Worm (Caenorhabditis elegans): ENCODE data around the gene C50D2.6.

The C50D2.6 gene

ce11 chrII:60049-60448 lies 24.2 kb upstream of the C50D2.6 start:
- TF ChIP-seq nhr-12 (tag; optimal IDR thresholded peaks at IDR 0.05) = no peak
- TF ChIP-seq ztf-11 (tag; optimal IDR thresholded peaks at IDR 0.05) = no peak
- no peak for TF ChIP-seq M03D4.4 (tag; optimal IDR thresholded peaks at IDR 0.05)
- TF ChIP-seq snpc-4 (tag; optimal IDR thresholded peaks at IDR 0.05) = no peak
- no peak for TF ChIP-seq drap-1 (GFP tag; optimal IDR thresholded peaks at IDR 0.05)
- no peak for TF ChIP-seq nhr-237 (tag; optimal IDR thresholded peaks at IDR 0.05)
- TF ChIP-seq blmp-1 (tag; optimal IDR thresholded peaks at IDR 0.05) = no peak
- no peak for TF ChIP-seq ham-2 (GFP tag; optimal IDR thresholded peaks at IDR 0.05)
- TF ChIP-seq pha-4 (tag; optimal IDR thresholded peaks at IDR 0.05) = no peak
- no peak for TF ChIP-seq ceh-83 (GFP tag; optimal IDR thresholded peaks at IDR 0.05)
- TF ChIP-seq unc-62 (GFP tag; optimal IDR thresholded peaks at IDR 0.05) = no peak
- TF ChIP-seq sptf-1 (tag; optimal IDR thresholded peaks at IDR 0.05) = no peak
- no peak for TF ChIP-seq flh-1 (GFP tag; optimal IDR thresholded peaks at IDR 0.05)
- TF ChIP-seq lsy-2 (tag; optimal IDR thresholded peaks at IDR 0.05) = no peak
- no peak for TF ChIP-seq nhr-2 (tag; optimal IDR thresholded peaks at IDR 0.05)
- no peak for TF ChIP-seq mab-5 (tag; optimal IDR thresholded peaks at IDR 0.05)

- TF ChIP-seq drap-1 (GFP tag; optimal IDR thresholded peaks at IDR 0.05) (no peak), flh-1 (GFP tag; optimal IDR thresholded peaks at IDR 0.05) (no peak), elt-3 (tag; optimal IDR thresholded peaks at IDR 0.05) (no peak), blmp-1 (tag; optimal IDR thresholded peaks at IDR 0.05) (no peak), ceh-43 (GFP tag; optimal IDR thresholded peaks at IDR 0.05) (no peak), bed-3 (GFP tag; optimal IDR thresholded peaks at IDR 0.05) (no peak), nhr-237 (tag; optimal IDR thresholded peaks at IDR 0.05) (no peak), ztf-11 (tag; optimal IDR thresholded peaks at IDR 0.05) (no peak), ham-2 (GFP tag; optimal IDR thresholded peaks at IDR 0.05) (no peak), zip-8 (tag; optimal IDR thresholded peaks at IDR 0.05) (no peak), tbx-8 (GFP tag; optimal IDR thresholded peaks at IDR 0.05) (no peak), lin-13 (tag; optimal IDR thresholded peaks at IDR 0.05) (no peak)
These were observed 23.2 kb upstream of the C50D2.6 start, which contains the start of gene C23H3.2 for ce11 chrII:61013-61412. Gene C23H3.2 (plus strand): TSS chrII:61313.

ce11 chrII:65484-65883 lies 18.8 kb upstream of the C50D2.6 start:
- TF ChIP-seq lin-13 (tag; optimal IDR thresholded peaks at IDR 0.05) (no peak), bed-3 (GFP tag; optimal IDR thresholded peaks at IDR 0.05) (no peak), sptf-1 (tag; optimal IDR thresholded peaks at IDR 0.05) (no peak), mep-1 (tag; optimal IDR thresholded peaks at IDR 0.05) (no peak), mab-5 (tag; optimal IDR thresholded peaks at IDR 0.05) (no peak), nhr-76 (tag; optimal IDR thresholded peaks at IDR 0.05) (no peak), tbx-8 (GFP tag; optimal IDR thresholded peaks at IDR 0.05) (no peak), unc-39 (tag; optimal IDR thresholded peaks at IDR 0.05) (no peak), drap-1 (GFP tag; optimal IDR thresholded peaks at IDR 0.05) (no peak), ceh-43 (GFP tag; optimal IDR thresholded peaks at IDR 0.05) (no peak), unc-62 (GFP tag; optimal IDR thresholded peaks at IDR 0.05) (no peak), ces-1 (GFP tag; optimal IDR thresholded peaks at IDR 0.05) (no peak), nhr-28 (tag; optimal IDR thresholded peaks at IDR 0.05) (no peak), flh-1 (GFP tag; optimal IDR thresholded peaks at IDR 0.05) (no peak), sem-2 (GFP tag; optimal IDR thresholded peaks at IDR 0.05) (no peak), nhr-237 (tag; optimal IDR thresholded peaks at IDR 0.05) (no peak), elt-1 (tag; optimal IDR thresholded peaks at IDR 0.05; ENCODE audit: borderline replicate concordance, insufficient read depth) (no peak)

- TF ChIP-seq nhr-237 (tag; optimal IDR thresholded peaks at IDR 0.05) = peak; percentile 50
- peak; percentile 65 for TF ChIP-seq cnd-1 (tag; optimal IDR thresholded peaks at IDR 0.05)
- peak; percentile 20 for TF ChIP-seq unc-62 (GFP tag; optimal IDR thresholded peaks at IDR 0.05)
- peak; percentile 72 for TF ChIP-seq mls-2 (tag; optimal IDR thresholded peaks at IDR 0.05)
- no peak for TF ChIP-seq M03D4.4 (tag; optimal IDR thresholded peaks at IDR 0.05)
- TF ChIP-seq ham-2 (GFP tag; optimal IDR thresholded peaks at IDR 0.05) = peak; percentile 91
- TF ChIP-seq ces-1 (GFP tag; optimal IDR thresholded peaks at IDR 0.05) = peak; percentile 16
- TF ChIP-seq lin-32 (GFP tag; optimal IDR thresholded peaks at IDR 0.05) = no peak
- peak; percentile 47 for TF ChIP-seq drap-1 (GFP tag; optimal IDR thresholded peaks at IDR 0.05)
- TF ChIP-seq sem-2 (GFP tag; optimal IDR thresholded peaks at IDR 0.05) = no peak
- peak; percentile 60 for TF ChIP-seq elt-3 (tag; optimal IDR thresholded peaks at IDR 0.05)
- peak; percentile 64 for TF ChIP-seq mep-1 (tag; optimal IDR thresholded peaks at IDR 0.05)
- TF ChIP-seq blmp-1 (tag; optimal IDR thresholded peaks at IDR 0.05) = peak; percentile 38
- TF ChIP-seq pha-4 (tag; optimal IDR thresholded peaks at IDR 0.05) = peak; percentile 82
- TF ChIP-seq bed-3 (GFP tag; optimal IDR thresholded peaks at IDR 0.05) = no peak
- peak; percentile 75 for TF ChIP-seq nhr-2 (tag; optimal IDR thresholded peaks at IDR 0.05)
- peak; percentile 17 for TF ChIP-seq lin-13 (tag; optimal IDR thresholded peaks at IDR 0.05)
- TF ChIP-seq ceh-83 (GFP tag; optimal IDR thresholded peaks at IDR 0.05) = no peak
- peak; percentile 35 for TF ChIP-seq hlh-1 (tag; optimal IDR thresholded peaks at IDR 0.05)
- no peak for TF ChIP-seq nhr-76 (tag; optimal IDR thresholded peaks at IDR 0.05)
- peak; percentile 78 for TF ChIP-seq unc-120 (tag; optimal IDR thresholded peaks at IDR 0.05; ENCODE audit: poor library complexity, severe bottlenecking)
- no peak for TF ChIP-seq elt-1 (tag; optimal IDR thresholded peaks at IDR 0.05; ENCODE audit: borderline replicate concordance, insufficient read depth)
- no peak for TF ChIP-seq unc-39 (tag; optimal IDR thresholded peaks at IDR 0.05)
- no peak for TF ChIP-seq nhr-12 (tag; optimal IDR thresholded peaks at IDR 0.05)
- no peak for TF ChIP-seq flh-1 (GFP tag; optimal IDR thresholded peaks at IDR 0.05)
- peak; percentile 9 for TF ChIP-seq tbx-8 (GFP tag; optimal IDR thresholded peaks at IDR 0.05)
- peak; percentile 63 for TF ChIP-seq sptf-1 (tag; optimal IDR thresholded peaks at IDR 0.05)
- TF ChIP-seq ztf-11 (tag; optimal IDR thresholded peaks at IDR 0.05) = peak; percentile 72
These were observed 17.9 kb upstream of the C50D2.6 start for ce11 chrII:66322-66721.
